Worm (Caenorhabditis elegans) whole organism, L2 larva: ENCODE data around the gene F41H10.3.

Experiments used
- R02D3.7 ChIP-seq: fragments of 150-350 bp; optimal IDR thresholded peaks from 2 replicates; lab custom pipeline; 2014; ENCODE audit warnings: missing biosample characterization, missing genetic modification characterization
- ZK546.5 ChIP-seq: sonication (generic microtip); optimal IDR thresholded peaks from 2 replicates; lab custom pipeline; 2017; ENCODE audit warnings: missing biosample characterization, missing genetic modification characterization
- alr-1 ChIP-seq: fragments of 150-350 bp; optimal IDR thresholded peaks from 2 replicates; lab custom pipeline; 2014; ENCODE audit warnings: missing biosample characterization, missing genetic modification characterization
- ama-1 ChIP-seq: fragments of 150-350 bp; optimal IDR thresholded peaks from 2 replicates; lab custom pipeline; 2018; ENCODE audit warnings: inconsistent platforms
- ceh-82 ChIP-seq: fragments of 150-350 bp; optimal IDR thresholded peaks from 2 replicates; lab custom pipeline; 2014; ENCODE audit warnings: missing biosample characterization, missing genetic modification characterization
- crh-2 ChIP-seq: sonication (generic microtip); optimal IDR thresholded peaks from 2 replicates; lab custom pipeline; 2017; ENCODE audit warnings: missing biosample characterization, missing genetic modification characterization
- dmd-4 ChIP-seq: sonication (generic microtip); optimal IDR thresholded peaks from 2 replicates; lab custom pipeline; 2017; ENCODE audit warnings: missing biosample characterization, missing genetic modification characterization
- egl-27 ChIP-seq: sonication (generic microtip); optimal IDR thresholded peaks from 3 replicates; lab custom pipeline; 2017; ENCODE audit warnings: missing biosample characterization, missing genetic modification reagents, missing genetic modification characterization
- elt-1 ChIP-seq: fragments of 150-350 bp; optimal IDR thresholded peaks from 2 replicates; lab custom pipeline; 2014; ENCODE audit warnings: missing biosample characterization, missing genetic modification characterization
- gmeb-1 ChIP-seq: fragments of 150-350 bp; optimal IDR thresholded peaks from 2 replicates; lab custom pipeline; 2014; ENCODE audit warnings: missing biosample characterization, missing genetic modification characterization
- lin-39 ChIP-seq: fragments of 150-350 bp; optimal IDR thresholded peaks from 2 replicates; lab custom pipeline; 2014; ENCODE audit warnings: missing biosample characterization, missing genetic modification reagents, missing genetic modification characterization
- mbf-1 ChIP-seq: sonication (generic microtip); optimal IDR thresholded peaks from 2 replicates; lab custom pipeline; 2017; ENCODE audit warnings: missing biosample characterization, missing genetic modification characterization
- mdl-1 ChIP-seq, 2 experiments: fragments of 150-350 bp in 1 of 2; sonication (generic microtip) in 1 of 2; optimal IDR thresholded peaks; 2 replicates each; lab custom pipeline; 2017; ENCODE audit warnings: missing biosample characterization in 2 of 2, missing genetic modification characterization in 2 of 2
- nhr-10 ChIP-seq: sonication (generic microtip); optimal IDR thresholded peaks from 2 replicates; lab custom pipeline; 2017; ENCODE audit warnings: missing biosample characterization, missing genetic modification characterization
- nhr-6 ChIP-seq: fragments of 150-350 bp; optimal IDR thresholded peaks from 2 replicates; lab custom pipeline; 2014; ENCODE audit warnings: missing biosample characterization, missing genetic modification characterization
- nhr-77 ChIP-seq: fragments of 150-350 bp; optimal IDR thresholded peaks from 2 replicates; lab custom pipeline; 2014; ENCODE audit warnings: missing biosample characterization, missing genetic modification characterization
- peb-1 ChIP-seq: fragments of 150-350 bp; optimal IDR thresholded peaks from 2 replicates; lab custom pipeline; 2014; ENCODE audit warnings: missing biosample characterization, missing genetic modification characterization
- sem-4 ChIP-seq: fragments of 150-350 bp; optimal IDR thresholded peaks from 2 replicates; lab custom pipeline; 2014; ENCODE audit warnings: missing biosample characterization, missing genetic modification reagents, missing genetic modification characterization
- snpc-4 ChIP-seq: fragments of 150-350 bp; optimal IDR thresholded peaks from 2 replicates; lab custom pipeline; 2014; ENCODE audit warnings: missing biosample characterization, missing genetic modification characterization
- unc-55 ChIP-seq: fragments of 150-350 bp; sonication (generic microtip); optimal IDR thresholded peaks from 3 replicates; lab custom pipeline; 2014; ENCODE audit warnings: missing biosample characterization, missing genetic modification reagents, missing genetic modification characterization
- unc-62 ChIP-seq: fragments of 150-350 bp; optimal IDR thresholded peaks from 2 replicates; lab custom pipeline; 2014; ENCODE audit warnings: missing biosample characterization, missing genetic modification reagents, missing genetic modification characterization
- zag-1 ChIP-seq: fragments of 150-350 bp; optimal IDR thresholded peaks from 2 replicates; lab custom pipeline; 2014; ENCODE audit warnings: missing biosample characterization, missing genetic modification characterization
- ztf-1 ChIP-seq: fragments of 200-800 bp; sonication (Bioruptor generic); conservative IDR thresholded peaks from 2 replicates; pipeline ENCODE4 v1.3.6; 2022; ENCODE audit warnings: missing genetic modification characterization, missing compliant biosample characterization
- ztf-11 ChIP-seq: sonication (generic microtip); optimal IDR thresholded peaks from 2 replicates; lab custom pipeline; 2017; ENCODE audit warnings: missing biosample characterization, missing genetic modification characterization
- ztf-4 ChIP-seq: fragments of 150-350 bp; optimal IDR thresholded peaks from 2 replicates; lab custom pipeline; 2014; ENCODE audit warnings: missing biosample characterization, missing genetic modification characterization

F41H10.3 gene

DNA sequence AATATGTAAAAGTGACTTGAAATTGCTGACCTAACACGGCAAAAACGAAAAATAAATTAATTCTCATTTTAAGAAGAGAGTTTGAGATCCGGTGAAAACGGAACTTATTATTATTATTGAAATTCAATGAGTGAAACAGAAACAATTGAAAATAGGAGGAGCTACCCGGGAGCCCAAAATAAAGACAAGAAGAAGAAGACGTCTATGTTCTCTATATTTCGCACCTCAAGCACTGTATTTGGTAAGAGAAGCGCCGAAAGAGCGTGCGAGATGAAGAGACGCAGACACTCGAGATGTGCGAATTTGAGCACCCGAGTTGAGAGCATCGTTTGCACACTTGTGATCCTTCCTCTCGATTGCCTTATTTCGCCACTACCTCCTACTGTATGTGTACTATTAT is 46.1 kb downstream of the F41H10.3 start, which contains the start of gene spp-7:
TSS of gene spp-7 (minus strand) at position 101 of the 400 bp plus-strand sequence.
- TF ChIP-seq R02D3.7 (tag; lab: Kevin White, UChicago) (no peak), ztf-1 (GFP tag; lab: Robert Waterston, UW) (no peak), peb-1 (no peak), lin-39 (tag; lab: Kevin White, UChicago) (no peak), nhr-6 (no peak), nhr-10 (tag; lab: Kevin White, UChicago) (no peak), dmd-4 (no peak)

DNA sequence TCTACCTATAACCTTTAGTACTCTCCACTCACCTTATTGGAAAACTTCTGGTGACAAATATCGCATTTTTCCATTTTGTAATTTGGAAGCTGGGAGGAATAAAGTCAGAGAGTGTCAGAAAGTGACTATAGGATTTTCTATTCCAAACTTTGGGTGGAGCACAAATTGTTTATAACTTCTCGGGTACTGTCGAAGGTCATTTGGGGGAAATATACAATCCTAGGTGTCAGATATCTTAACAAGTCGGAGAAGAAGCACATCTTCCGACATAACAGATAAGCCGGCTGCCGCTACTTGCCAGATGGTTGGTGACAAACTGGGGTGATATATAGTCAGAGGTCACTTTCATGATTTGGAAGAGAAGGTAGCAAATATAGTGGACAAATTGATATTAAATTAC is 49.5 kb downstream of the F41H10.3 start, which contains the start of gene ehn-3:
TSS of gene ehn-3 (minus strand) at position 101 of the 400 bp plus-strand sequence.
- no peak for TF ChIP-seq nhr-77 (tag; lab: Kevin White, UChicago)
- no peak for TF ChIP-seq mbf-1
- TF ChIP-seq ztf-11 (tag; lab: Kevin White, UChicago), result no peak
- TF ChIP-seq ama-1 (lab: Kevin White, UChicago), result no peak
- TF ChIP-seq elt-1 (tag; lab: Kevin White, UChicago), result no peak
- no peak for TF ChIP-seq unc-62
- no peak for TF ChIP-seq mdl-1 (tag; optimal IDR thresholded peaks at IDR 0.05; lab: Kevin White, UChicago)
- TF ChIP-seq unc-55 (GFP tag; lab: Kevin White, UChicago), result no peak
- no peak for TF ChIP-seq alr-1 (tag; lab: Kevin White, UChicago)
- no peak for TF ChIP-seq zag-1 (tag; lab: Kevin White, UChicago)
- no peak for TF ChIP-seq ceh-82 (tag; lab: Kevin White, UChicago)
- TF ChIP-seq sem-4 (tag; lab: Kevin White, UChicago), result no peak
- TF ChIP-seq ztf-4 (tag; lab: Kevin White, UChicago), result no peak
- no peak for TF ChIP-seq ZK546.5 (tag; lab: Kevin White, UChicago)
- TF ChIP-seq crh-2 (tag; lab: Kevin White, UChicago), result no peak
- TF ChIP-seq peb-1, result no peak
- TF ChIP-seq gmeb-1 (tag; lab: Kevin White, UChicago), result no peak
- no peak for TF ChIP-seq egl-27 (tag; lab: Kevin White, UChicago)
- TF ChIP-seq snpc-4 (tag; lab: Kevin White, UChicago), result no peak
